Worm (Caenorhabditis elegans) whole organism, mixed stage, embryonic: ENCODE data around the gene F53B1.8.
A peak's percentile ranks its signal among the peaks of the same experiment; 100 is the strongest.

Experiments
- M03D4.4 ChIP-seq: sonication (generic microtip); optimal IDR thresholded peaks from 2 replicates; lab custom pipeline; 2017; ENCODE audit warnings: mild to moderate bottlenecking, missing genetic modification characterization, missing compliant biosample characterization
- bed-3 ChIP-seq: fragments of 200-800 bp; sonication (Bioruptor generic); optimal IDR thresholded peaks from 3 replicates; lab custom pipeline; 2018; ENCODE audit warnings: mild to moderate bottlenecking, missing genetic modification characterization, moderate library complexity, missing compliant biosample characterization
- blmp-1 ChIP-seq: fragments of 150-350 bp; optimal IDR thresholded peaks from 2 replicates; lab custom pipeline; 2014; ENCODE audit warnings: missing biosample characterization, missing genetic modification characterization
- ceh-39 ChIP-seq: fragments of 150-350 bp; optimal IDR thresholded peaks from 2 replicates; lab custom pipeline; 2014; ENCODE audit warnings: missing biosample characterization, missing genetic modification characterization
- ceh-43 ChIP-seq: fragments of 200-800 bp; sonication (Bioruptor generic); optimal IDR thresholded peaks from 2 replicates; lab custom pipeline; 2018; ENCODE audit warnings: mild to moderate bottlenecking, missing genetic modification characterization, moderate library complexity, missing compliant biosample characterization
- ces-1 ChIP-seq: fragments of 150-350 bp; optimal IDR thresholded peaks from 2 replicates; lab custom pipeline; 2014; ENCODE audit warnings: missing biosample characterization, missing genetic modification reagents, missing genetic modification characterization
- cnd-1 ChIP-seq: fragments of 200-800 bp; sonication (Bioruptor generic); optimal IDR thresholded peaks from 2 replicates; lab custom pipeline; 2018; ENCODE audit warnings: mild to moderate bottlenecking, missing genetic modification characterization, missing compliant biosample characterization
- drap-1 ChIP-seq: fragments of 200-800 bp; sonication (Bioruptor generic); optimal IDR thresholded peaks from 3 replicates; lab custom pipeline; 2018; ENCODE audit warnings: mild to moderate bottlenecking, missing genetic modification characterization, missing compliant biosample characterization
- elt-1 ChIP-seq: sonication (generic microtip); optimal IDR thresholded peaks from 2 replicates; lab custom pipeline; 2017; ENCODE audit warnings: missing genetic modification characterization, mild to moderate bottlenecking, missing compliant biosample characterization, antibody characterized with exemption, moderate library complexity, borderline replicate concordance; ENCODE audit not compliant: insufficient read depth
- elt-3 ChIP-seq: fragments of 150-350 bp; optimal IDR thresholded peaks from 2 replicates; lab custom pipeline; 2014; ENCODE audit warnings: missing biosample characterization, missing genetic modification characterization
- flh-1 ChIP-seq: fragments of 200-800 bp; sonication (Bioruptor generic); optimal IDR thresholded peaks from 2 replicates; lab custom pipeline; 2018; ENCODE audit warnings: mild to moderate bottlenecking, missing genetic modification characterization, moderate library complexity, missing compliant biosample characterization
- hlh-1 ChIP-seq: fragments of 150-350 bp; optimal IDR thresholded peaks from 2 replicates; lab custom pipeline; 2014; ENCODE audit warnings: missing biosample characterization, missing genetic modification reagents, missing genetic modification characterization
- lin-13 ChIP-seq: fragments of 150-350 bp; optimal IDR thresholded peaks from 2 replicates; lab custom pipeline; 2014; ENCODE audit warnings: missing biosample characterization, missing genetic modification characterization
- mep-1 ChIP-seq: fragments of 150-350 bp; optimal IDR thresholded peaks from 2 replicates; lab custom pipeline; 2017; ENCODE audit warnings: missing biosample characterization, missing genetic modification reagents, missing genetic modification characterization, inconsistent platforms
- mls-2 ChIP-seq: sonication (generic microtip); optimal IDR thresholded peaks from 2 replicates; lab custom pipeline; 2016; ENCODE audit warnings: mild to moderate bottlenecking, missing genetic modification characterization, moderate library complexity, missing compliant biosample characterization
- nhr-12 ChIP-seq: fragments of 150-350 bp; optimal IDR thresholded peaks from 2 replicates; lab custom pipeline; 2014; ENCODE audit warnings: missing biosample characterization, missing genetic modification characterization
- nhr-2 ChIP-seq: fragments of 150-350 bp; optimal IDR thresholded peaks from 2 replicates; lab custom pipeline; 2014; ENCODE audit warnings: missing biosample characterization, missing genetic modification characterization
- nhr-237 ChIP-seq: fragments of 150-350 bp; optimal IDR thresholded peaks from 2 replicates; lab custom pipeline; 2014; ENCODE audit warnings: missing biosample characterization, missing genetic modification characterization
- nhr-28 ChIP-seq: fragments of 150-350 bp; optimal IDR thresholded peaks from 2 replicates; lab custom pipeline; 2014; ENCODE audit warnings: missing biosample characterization, missing genetic modification characterization
- nhr-76 ChIP-seq: sonication (generic microtip); optimal IDR thresholded peaks from 2 replicates; lab custom pipeline; 2017; ENCODE audit warnings: missing biosample characterization, missing genetic modification characterization
- sem-2 ChIP-seq: fragments of 200-800 bp; sonication (Bioruptor generic); optimal IDR thresholded peaks from 2 replicates; lab custom pipeline; 2018; ENCODE audit warnings: mild to moderate bottlenecking, missing genetic modification characterization, missing compliant biosample characterization
- snpc-4 ChIP-seq: fragments of 150-350 bp; optimal IDR thresholded peaks from 2 replicates; lab custom pipeline; 2014; ENCODE audit warnings: missing biosample characterization, missing genetic modification characterization
- sptf-1 ChIP-seq: sonication (generic microtip); optimal IDR thresholded peaks from 2 replicates; lab custom pipeline; 2017; ENCODE audit warnings: mild to moderate bottlenecking, missing genetic modification characterization, moderate library complexity, missing compliant biosample characterization
- tbx-8 ChIP-seq: fragments of 200-800 bp; sonication (Bioruptor generic); optimal IDR thresholded peaks from 2 replicates; lab custom pipeline; 2018; ENCODE audit warnings: mild to moderate bottlenecking, missing genetic modification characterization, moderate library complexity, missing compliant biosample characterization
- unc-120 ChIP-seq: sonication (generic microtip); optimal IDR thresholded peaks from 2 replicates; lab custom pipeline; 2017; ENCODE audit warnings: missing genetic modification characterization, missing compliant biosample characterization; ENCODE audit not compliant: poor library complexity, severe bottlenecking
- unc-39 ChIP-seq: fragments of 150-350 bp; optimal IDR thresholded peaks from 2 replicates; lab custom pipeline; 2014; ENCODE audit warnings: missing biosample characterization, missing genetic modification characterization
- unc-62 ChIP-seq: fragments of 150-350 bp; optimal IDR thresholded peaks from 2 replicates; lab custom pipeline; 2014; ENCODE audit warnings: missing biosample characterization, missing genetic modification reagents, missing genetic modification characterization
- zip-8 ChIP-seq: fragments of 150-350 bp; optimal IDR thresholded peaks from 2 replicates; lab custom pipeline; 2014; ENCODE audit warnings: missing biosample characterization, missing genetic modification characterization
- ztf-11 ChIP-seq: fragments of 150-350 bp; optimal IDR thresholded peaks from 2 replicates; lab custom pipeline; 2014; ENCODE audit warnings: missing biosample characterization, missing genetic modification characterization

Gene F53B1.8

DNA sequence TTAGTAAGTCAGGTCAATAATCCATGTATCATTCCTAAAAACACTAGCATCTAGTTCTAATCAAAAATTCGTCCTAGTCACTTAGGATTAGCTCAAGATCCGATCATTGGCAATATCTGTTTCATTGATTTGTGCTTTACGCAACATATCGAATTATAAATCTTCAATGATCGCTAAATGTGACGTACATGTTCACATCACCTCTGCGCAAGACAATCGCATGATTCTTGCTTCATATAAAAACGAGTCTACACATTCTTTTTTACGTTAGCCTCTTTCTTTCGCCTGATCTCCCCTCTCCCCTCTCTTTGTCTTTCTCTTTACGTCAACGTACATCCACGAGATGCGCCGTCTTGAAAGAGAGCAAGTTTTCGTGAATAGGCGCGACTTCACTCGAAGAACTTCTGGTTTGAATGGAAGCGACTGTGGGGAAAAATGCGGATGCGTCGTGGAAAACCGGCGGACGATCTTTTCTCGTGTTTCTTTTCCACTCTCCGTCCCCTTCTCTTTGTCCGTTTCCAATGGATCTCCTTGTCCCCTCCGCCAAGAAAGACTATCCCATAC, 13.7 kb downstream of the F53B1.8 start:
- TF ChIP-seq bed-3 (GFP tag; lab: Kevin White, UChicago): no peak
- peak; percentile 61 for TF ChIP-seq elt-1 (tag; lab: Kevin White, UChicago)
- no peak for TF ChIP-seq unc-39 (tag; lab: Kevin White, UChicago)
- TF ChIP-seq, all 35 proteins: peak for 1

DNA sequence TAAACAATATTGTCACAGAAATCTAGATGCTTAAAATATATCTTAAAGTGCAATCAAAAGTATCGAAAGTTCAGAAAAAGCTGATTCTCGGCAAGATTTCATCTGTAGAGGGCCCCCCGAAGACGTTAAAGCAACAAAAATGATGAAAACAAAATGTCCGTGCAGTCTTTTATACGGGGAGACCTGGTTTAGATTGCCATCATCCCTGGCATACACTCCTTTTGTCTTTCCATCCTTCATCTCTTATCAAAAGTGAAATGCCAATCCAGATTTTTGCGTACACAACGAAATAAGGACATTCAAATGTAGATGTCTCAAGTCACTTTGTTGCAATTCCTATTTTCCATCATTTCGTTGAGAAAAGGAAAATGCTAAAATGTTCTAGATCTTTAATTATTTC, 15.9 kb downstream of the F53B1.8 start:
- TF ChIP-seq elt-1 (tag; lab: Kevin White, UChicago) (peak; percentile 72), nhr-28 (tag; lab: Kevin White, UChicago) (no peak), blmp-1 (tag; lab: Kevin White, UChicago) (no peak), mls-2 (no peak)

DNA sequence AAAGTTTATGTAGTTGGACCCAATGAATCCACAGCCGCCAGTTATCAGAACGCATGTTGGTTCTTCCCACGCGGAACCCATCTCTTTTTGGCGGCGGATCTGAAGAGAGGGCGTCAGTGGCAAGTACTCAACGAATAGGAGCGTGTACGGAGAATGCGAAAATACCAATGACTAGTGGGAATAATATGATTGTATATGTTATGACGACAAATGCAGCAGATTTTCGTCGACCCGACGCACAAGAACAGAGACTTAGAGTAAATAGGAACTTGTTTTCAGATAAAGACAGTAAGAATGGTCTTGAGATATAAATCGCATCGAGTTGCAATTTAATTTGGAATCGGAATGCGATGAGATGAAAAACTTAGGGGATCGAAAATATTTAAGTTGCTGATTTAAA, 17.0 kb downstream of the F53B1.8 start, which contains the start of gene bus-5:
TSS of gene bus-5 (minus strand) at position 101 of the 400 bp plus-strand sequence.
- no peak for TF ChIP-seq ces-1 (GFP tag; lab: Kevin White, UChicago)
- TF ChIP-seq bed-3 (GFP tag; lab: Kevin White, UChicago): no peak
- no peak for TF ChIP-seq flh-1 (GFP tag; lab: Kevin White, UChicago)
- TF ChIP-seq M03D4.4 (tag; lab: Kevin White, UChicago): no peak
- no peak for TF ChIP-seq nhr-12
- TF ChIP-seq cnd-1 (tag; lab: Kevin White, UChicago): no peak
- TF ChIP-seq zip-8 (tag; lab: Kevin White, UChicago): no peak

DNA sequence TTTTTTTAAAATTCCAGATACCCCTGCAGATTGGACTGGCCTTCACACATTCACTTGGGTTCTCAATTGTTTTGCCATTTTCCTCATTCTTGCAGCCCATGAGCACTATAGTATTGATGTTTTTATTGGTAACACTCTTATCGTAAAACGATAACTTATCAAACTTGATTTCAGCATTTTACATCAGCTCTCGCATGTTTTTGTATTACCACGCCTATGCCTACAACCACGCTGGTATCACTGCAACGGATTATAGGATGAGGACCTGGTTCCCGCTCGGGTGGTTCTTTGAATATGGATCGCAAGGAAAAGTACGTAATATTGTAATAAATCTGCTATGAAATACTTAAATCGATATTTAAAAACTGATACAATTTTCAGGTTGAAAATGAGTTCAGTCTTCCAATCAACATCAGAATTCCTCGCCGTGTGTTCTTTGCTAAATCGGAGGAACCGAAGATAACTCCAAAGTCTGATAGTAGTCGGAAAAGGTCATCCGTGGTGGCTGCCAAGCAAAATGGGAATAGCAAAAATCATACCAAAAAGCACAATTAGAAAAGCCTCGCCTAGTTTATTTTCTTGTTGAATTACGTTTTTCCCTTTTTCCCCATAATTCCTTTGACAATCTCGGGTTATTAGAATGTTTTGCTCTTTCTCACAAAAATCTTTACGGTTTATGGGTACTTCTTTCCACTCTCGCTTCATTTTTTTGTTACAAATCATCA, 19.3 kb downstream of the F53B1.8 start:
- no peak for TF ChIP-seq hlh-1 (tag; lab: Kevin White, UChicago)

DNA sequence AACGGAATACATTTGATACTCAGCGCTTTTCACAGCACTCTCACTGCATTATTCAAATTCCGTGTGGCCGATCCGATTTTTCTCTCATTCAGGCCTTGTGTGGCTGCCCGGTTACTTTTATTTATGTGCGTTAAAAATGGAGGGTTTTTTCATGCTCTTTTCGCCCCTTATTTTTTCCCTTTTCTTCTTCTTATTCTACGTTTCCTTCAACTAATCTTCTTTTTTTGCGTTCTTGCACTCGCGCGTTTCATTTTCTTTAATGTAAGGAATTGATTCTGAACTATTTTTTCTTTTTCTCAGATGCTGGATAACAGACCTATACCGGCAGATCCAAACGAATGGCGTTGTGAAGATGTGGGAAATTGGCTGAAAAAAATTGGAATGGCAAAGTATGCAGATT, 21.4 kb downstream of the F53B1.8 start, which contains the start of gene F53B1.2:
TSS of gene F53B1.2 (plus strand) at position 301 of the 400 bp plus-strand sequence.
- TF ChIP-seq ceh-39 (tag; lab: Kevin White, UChicago) (no peak), unc-120 (no peak), unc-62 (GFP tag; lab: Kevin White, UChicago) (no peak), nhr-12 (no peak), drap-1 (GFP tag; lab: Kevin White, UChicago) (no peak), nhr-76 (no peak), ceh-43 (GFP tag; lab: Kevin White, UChicago) (no peak), unc-39 (tag; lab: Kevin White, UChicago) (no peak), elt-3 (no peak), zip-8 (tag; lab: Kevin White, UChicago) (no peak), ztf-11 (no peak), blmp-1 (tag; lab: Kevin White, UChicago) (no peak), hlh-1 (tag; lab: Kevin White, UChicago) (no peak), snpc-4 (tag; lab: Kevin White, UChicago) (no peak), ces-1 (GFP tag; lab: Kevin White, UChicago) (no peak), mep-1 (no peak), lin-13 (no peak), bed-3 (GFP tag; lab: Kevin White, UChicago) (no peak), nhr-28 (tag; lab: Kevin White, UChicago) (no peak)

DNA sequence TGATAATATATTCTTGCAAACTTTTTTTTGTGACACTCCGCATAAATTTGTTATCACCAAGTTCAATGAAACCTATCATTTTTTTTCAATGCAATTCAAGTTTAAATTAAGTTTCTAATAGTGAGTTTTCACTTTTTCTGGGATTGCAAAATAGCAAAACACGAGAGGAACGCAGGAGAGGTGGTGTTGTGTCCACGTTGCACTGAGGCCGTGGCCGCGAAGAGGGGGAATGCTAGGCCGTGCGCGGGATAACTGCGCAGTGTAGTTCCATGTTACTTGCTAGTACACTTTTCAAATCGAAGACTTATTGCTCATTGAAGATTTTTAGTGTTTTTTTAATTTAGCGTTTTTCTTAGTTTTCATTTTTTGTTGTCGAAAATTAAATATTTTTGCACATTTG, 21.9 kb downstream of the F53B1.8 start:
- no peak for TF ChIP-seq nhr-12
- TF ChIP-seq unc-120: no peak
- no peak for TF ChIP-seq sptf-1 (tag; lab: Kevin White, UChicago)
- no peak for TF ChIP-seq nhr-76
- no peak for TF ChIP-seq hlh-1 (tag; lab: Kevin White, UChicago)
- TF ChIP-seq mep-1: no peak

DNA sequence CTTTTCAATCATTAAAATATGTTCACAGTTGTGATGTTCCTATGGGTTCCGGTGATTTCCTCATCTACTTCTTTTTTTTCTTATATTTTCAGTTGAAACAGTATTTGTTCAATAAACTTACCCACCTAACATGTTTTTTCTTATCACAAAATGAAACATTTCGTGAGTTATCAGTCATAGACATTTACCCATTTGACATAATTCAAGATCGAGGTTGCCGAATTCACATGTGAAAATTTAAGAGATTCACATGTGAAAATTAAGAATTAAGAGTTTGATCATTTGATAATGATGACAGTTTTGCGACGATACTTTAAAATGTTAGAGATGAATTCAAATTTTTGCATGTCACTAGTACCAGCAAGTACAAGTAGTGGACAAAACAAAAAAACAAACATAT, 22.6 kb downstream of the F53B1.8 start:
- TF ChIP-seq nhr-76: no peak
- TF ChIP-seq sem-2 (GFP tag; lab: Kevin White, UChicago): no peak
- TF ChIP-seq nhr-2: no peak
- no peak for TF ChIP-seq tbx-8 (GFP tag; lab: Kevin White, UChicago)
- TF ChIP-seq unc-120: no peak
- TF ChIP-seq mls-2: no peak
- no peak for TF ChIP-seq flh-1 (GFP tag; lab: Kevin White, UChicago)
- no peak for TF ChIP-seq nhr-237
- no peak for TF ChIP-seq lin-13
- no peak for TF ChIP-seq unc-39 (tag; lab: Kevin White, UChicago)
- no peak for TF ChIP-seq elt-1 (tag; lab: Kevin White, UChicago)
